Fruit fly (Drosophila melanogaster) S2 (cell line): ENCODE data around the gene Taf2.
A peak's percentile ranks its signal among the peaks of the same experiment; 100 is the strongest.

Experiments used
- CG8478 ChIP-seq: fragments of >200 bp; optimal IDR thresholded peaks from 2 replicates; lab custom pipeline; 2018
- CTCF ChIP-seq, 2 experiments: fragments of >200 bp; optimal IDR thresholded peaks; 2 replicates each; lab custom pipeline; 2018

The Taf2 gene

DNA sequence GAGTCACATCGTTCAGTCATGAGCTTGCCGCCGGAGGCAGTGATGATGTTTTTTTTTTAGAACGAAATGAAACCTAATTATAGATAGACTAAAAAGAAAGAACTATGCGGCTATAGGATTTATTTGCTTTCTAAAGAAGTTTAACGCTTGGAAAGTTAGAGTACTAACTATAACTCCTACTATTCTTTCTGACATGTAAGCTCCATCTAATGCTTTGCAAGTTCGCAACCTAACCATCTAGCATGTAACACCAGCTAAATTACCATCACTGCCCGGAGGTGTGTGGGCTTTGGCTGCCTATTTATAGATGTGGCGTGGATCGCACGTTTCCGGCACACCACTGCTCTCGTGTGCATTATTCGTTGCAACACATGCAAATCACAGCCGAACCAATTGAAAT is 46.4 kb downstream of the Taf2 start:
- no peak for TF ChIP-seq CG8478
- TF ChIP-seq CTCF (optimal IDR thresholded peaks at IDR 0.05; lab: Kevin White, UChicago) = no peak

DNA sequence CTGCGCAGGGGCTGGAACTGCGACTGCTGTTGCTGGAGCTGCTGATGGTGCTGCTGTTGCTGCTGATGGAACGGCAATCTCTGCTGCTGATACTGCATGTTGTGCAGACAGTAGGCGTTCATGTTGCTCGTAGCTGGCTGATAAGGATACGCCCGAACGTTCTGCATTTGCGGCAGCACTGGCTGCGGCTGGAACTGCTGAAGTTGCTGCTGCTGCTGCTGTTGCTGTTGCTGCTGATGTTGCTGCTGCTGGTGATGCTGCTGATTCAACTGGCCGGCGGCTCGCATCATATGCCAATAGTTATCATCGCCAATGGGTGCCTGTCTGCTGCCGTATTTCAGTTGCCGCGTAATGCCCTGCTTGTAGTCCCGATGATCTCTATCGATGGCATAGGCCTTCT is 47.8 kb downstream of the Taf2 start:
- TF ChIP-seq CTCF (optimal IDR thresholded peaks at IDR 0.05; lab: Kevin White, UChicago) = no peak
- TF ChIP-seq CG8478 = no peak

dm6 chr3L:9838534-9838933 is 49.9 kb downstream of the Taf2 start, which contains the start of gene Cdk8:
Cdk8 (minus strand) TSS chr3L:9838670.
- TF ChIP-seq CTCF (optimal IDR thresholded peaks at IDR 0.05; lab: Kevin White, UChicago) = no peak
- no peak for TF ChIP-seq CG8478

DNA sequence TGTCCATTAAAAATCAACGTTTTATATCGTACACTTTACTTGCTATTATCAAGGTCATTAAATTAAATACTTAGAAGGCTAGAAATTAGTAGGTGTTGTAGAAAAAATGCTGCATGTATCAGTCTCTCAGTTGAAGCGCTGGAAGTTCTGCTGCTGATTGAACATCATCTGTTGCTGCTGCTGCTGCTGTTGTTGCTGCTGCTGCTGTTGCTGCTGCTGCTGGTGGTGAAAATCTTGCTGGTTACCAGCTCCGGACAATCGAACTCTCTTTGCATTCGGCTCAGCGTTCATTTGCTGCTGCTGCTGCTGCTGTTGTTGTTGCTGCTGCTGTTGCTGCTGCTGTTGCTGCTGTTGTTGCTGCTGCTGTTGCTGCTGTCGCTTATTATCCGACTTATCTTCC is 51.4 kb downstream of the Taf2 start:
- no peak for TF ChIP-seq CG8478
- no peak for TF ChIP-seq CTCF (optimal IDR thresholded peaks at IDR 0.05; lab: Kevin White, UChicago)

DNA sequence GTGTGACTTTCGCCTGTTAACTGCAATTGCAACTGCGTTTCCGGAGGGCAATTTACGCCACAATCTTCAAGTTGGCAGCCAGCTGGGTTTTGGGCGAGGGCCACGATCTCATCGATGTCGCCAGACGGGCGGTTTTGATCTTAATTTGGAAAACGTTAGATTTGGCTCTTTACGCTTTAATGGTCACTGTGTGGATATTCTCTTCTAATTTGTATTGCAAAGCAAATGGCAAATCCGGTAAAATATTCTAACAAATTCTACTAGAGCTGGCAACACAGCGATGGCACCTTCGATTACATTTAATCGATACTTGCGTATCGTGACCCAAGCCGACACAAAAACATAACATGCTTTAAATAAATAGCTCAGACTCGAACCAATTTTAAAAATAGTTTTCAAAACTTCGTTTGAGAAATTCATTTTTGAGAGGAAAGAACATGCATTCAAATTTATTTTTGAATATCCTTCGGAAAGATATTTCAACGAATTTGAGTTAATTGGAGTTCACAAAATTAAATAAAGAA is 51.9 kb downstream of the Taf2 start, which contains the start of gene I-2:
TSS of gene I-2 (minus strand) at position 282 of the 524 bp plus-strand sequence.
- TF ChIP-seq CG8478 = no peak
- TF ChIP-seq CTCF (optimal IDR thresholded peaks at IDR 0.05; lab: Kevin White, UChicago) = peak in 1 of 2 experiments; percentile 28
